Worm (Caenorhabditis elegans): Measurements from ENCODE around the gene srh-266.

Gene srh-266

ce11 chrV:654402-654801, 10.2 kb upstream of the srh-266 start, which contains the start of gene srj-6:
srj-6 (minus strand) TSS chrV:654502.
- TF ChIP-seq ceh-16 (tag; optimal IDR thresholded peaks at IDR 0.05) (no peak), ztf-11 (tag; optimal IDR thresholded peaks at IDR 0.05) (no peak), ama-1 (optimal IDR thresholded peaks at IDR 0.05) (no peak), mbf-1 (tag; optimal IDR thresholded peaks at IDR 0.05) (no peak), nhr-25 (tag; optimal IDR thresholded peaks at IDR 0.05) (no peak), blmp-1 (tag; optimal IDR thresholded peaks at IDR 0.05; ENCODE audit: insufficient read depth) (no peak), alr-1 (tag; optimal IDR thresholded peaks at IDR 0.05) (no peak), egl-27 (tag; optimal IDR thresholded peaks at IDR 0.05) (no peak), lsy-2 (tag; optimal IDR thresholded peaks at IDR 0.05) (no peak), skn-1 (tag; optimal IDR thresholded peaks at IDR 0.05) (no peak), lin-11 (tag; optimal IDR thresholded peaks at IDR 0.05) (no peak), lin-13 (GFP tag; optimal IDR thresholded peaks at IDR 0.05) (no peak), peb-1 (tag; optimal IDR thresholded peaks at IDR 0.05) (no peak), unc-55 (GFP tag; optimal IDR thresholded peaks at IDR 0.05) (no peak), ztf-1 (GFP tag; conservative IDR thresholded peaks at IDR 0.05) (no peak), F13H6.1 (tag; optimal IDR thresholded peaks at IDR 0.05) (no peak), Y55F3AM.14 (GFP tag; optimal IDR thresholded peaks at IDR 0.05) (no peak), nhr-129 (tag; optimal IDR thresholded peaks at IDR 0.05) (no peak)

ce11 chrV:655823-656222, 8.8 kb upstream of the srh-266 start, which contains the start of gene srh-245:
srh-245 (minus strand) TSS chrV:655923.
- TF ChIP-seq F13H6.1 (tag; optimal IDR thresholded peaks at IDR 0.05) = no peak
- TF ChIP-seq nhr-25 (tag; optimal IDR thresholded peaks at IDR 0.05) = no peak
- no peak for TF ChIP-seq nhr-6 (tag; optimal IDR thresholded peaks at IDR 0.05)
- no peak for TF ChIP-seq nhr-10 (tag; optimal IDR thresholded peaks at IDR 0.05)
- no peak for TF ChIP-seq unc-39 (tag; optimal IDR thresholded peaks at IDR 0.05)
- no peak for TF ChIP-seq lsy-2 (tag; optimal IDR thresholded peaks at IDR 0.05)
- TF ChIP-seq ztf-11 (tag; optimal IDR thresholded peaks at IDR 0.05) = no peak
- TF ChIP-seq R02D3.7 (tag; optimal IDR thresholded peaks at IDR 0.05) = no peak
- no peak for TF ChIP-seq sem-4 (tag; optimal IDR thresholded peaks at IDR 0.05)
- TF ChIP-seq sma-3 (GFP tag; optimal IDR thresholded peaks at IDR 0.05) = no peak
- no peak for TF ChIP-seq unc-55 (GFP tag; optimal IDR thresholded peaks at IDR 0.05)

ce11 chrV:657678-658077, 6.9 kb upstream of the srh-266 start, which contains the start of gene srh-246:
srh-246 (minus strand) TSS chrV:657778.
- TF ChIP-seq ama-1 (optimal IDR thresholded peaks at IDR 0.05) (no peak), mbf-1 (tag; optimal IDR thresholded peaks at IDR 0.05) (no peak), unc-55 (GFP tag; optimal IDR thresholded peaks at IDR 0.05) (no peak), dmd-4 (tag; optimal IDR thresholded peaks at IDR 0.05) (no peak), nhr-77 (tag; optimal IDR thresholded peaks at IDR 0.05) (no peak), egl-27 (tag; optimal IDR thresholded peaks at IDR 0.05) (no peak), ceh-82 (tag; optimal IDR thresholded peaks at IDR 0.05) (no peak), lin-39 (tag; optimal IDR thresholded peaks at IDR 0.05) (no peak), peb-1 (tag; optimal IDR thresholded peaks at IDR 0.05) (no peak), ceh-16 (tag; optimal IDR thresholded peaks at IDR 0.05) (no peak), fos-1 (tag; optimal IDR thresholded peaks at IDR 0.05) (no peak), nhr-25 (tag; optimal IDR thresholded peaks at IDR 0.05) (no peak), sma-9 (GFP tag; optimal IDR thresholded peaks at IDR 0.05) (no peak), sma-9 (tag; optimal IDR thresholded peaks at IDR 0.05) (no peak), R02D3.7 (tag; optimal IDR thresholded peaks at IDR 0.05) (no peak), C34F6.9 (tag; optimal IDR thresholded peaks at IDR 0.05) (no peak), ztf-4 (tag; optimal IDR thresholded peaks at IDR 0.05) (no peak)

- no peak for TF ChIP-seq lsy-2 (tag; optimal IDR thresholded peaks at IDR 0.05)
- no peak for TF ChIP-seq sma-3 (GFP tag; optimal IDR thresholded peaks at IDR 0.05)
- no peak for TF ChIP-seq egl-27 (tag; optimal IDR thresholded peaks at IDR 0.05)
- no peak for TF ChIP-seq mdl-1 (tag; optimal IDR thresholded peaks at IDR 0.05)
- no peak for TF ChIP-seq lin-39 (tag; optimal IDR thresholded peaks at IDR 0.05)
- TF ChIP-seq nhr-237 (tag; optimal IDR thresholded peaks at IDR 0.05) = no peak
- TF ChIP-seq aly-2 (tag; optimal IDR thresholded peaks at IDR 0.05) = no peak
- no peak for TF ChIP-seq nhr-6 (tag; optimal IDR thresholded peaks at IDR 0.05)
- TF ChIP-seq elt-3 (tag; optimal IDR thresholded peaks at IDR 0.05) = no peak
- no peak for TF ChIP-seq nhr-25 (tag; optimal IDR thresholded peaks at IDR 0.05)
- TF ChIP-seq Y55F3AM.14 (GFP tag; optimal IDR thresholded peaks at IDR 0.05) = no peak
- no peak for TF ChIP-seq unc-55 (GFP tag; optimal IDR thresholded peaks at IDR 0.05)
- no peak for TF ChIP-seq gmeb-1 (tag; optimal IDR thresholded peaks at IDR 0.05)
- TF ChIP-seq ztf-11 (tag; optimal IDR thresholded peaks at IDR 0.05) = no peak
- no peak for TF ChIP-seq C34F6.9 (tag; optimal IDR thresholded peaks at IDR 0.05)
- TF ChIP-seq elt-1 (tag; optimal IDR thresholded peaks at IDR 0.05) = no peak
- no peak for TF ChIP-seq ceh-82 (tag; optimal IDR thresholded peaks at IDR 0.05)
Observed at ce11 chrV:660210-660609, 4.4 kb upstream of the srh-266 start, which contains the start of gene F31F4.17. F31F4.17 (minus strand) TSS chrV:660310.

Data from whole organism, L2 larva.